Worm (Caenorhabditis elegans) whole organism, late embryonic: ENCODE data around the gene ssl-1.

ENCODE experiments used
- C08G9.2 ChIP-seq: sonication (generic microtip); optimal IDR thresholded peaks from 2 replicates; lab custom pipeline; 2016; ENCODE audit warnings: mild to moderate bottlenecking, missing genetic modification characterization, moderate library complexity, missing compliant biosample characterization
- C38D4.7 ChIP-seq: fragments of 200-800 bp; sonication (Bioruptor generic); optimal IDR thresholded peaks from 2 replicates; lab custom pipeline; 2018; ENCODE audit warnings: mild to moderate bottlenecking, missing genetic modification characterization, moderate library complexity, missing compliant biosample characterization
- F13H6.1 ChIP-seq: sonication (generic microtip); optimal IDR thresholded peaks from 2 replicates; lab custom pipeline; 2016; ENCODE audit warnings: missing genetic modification characterization, missing compliant biosample characterization
- Y22D7AL.16 ChIP-seq: sonication (generic microtip); optimal IDR thresholded peaks from 2 replicates; lab custom pipeline; 2016; ENCODE audit warnings: missing genetic modification characterization, missing compliant biosample characterization
- ahr-1 ChIP-seq: sonication (generic microtip); optimal IDR thresholded peaks from 2 replicates; lab custom pipeline; 2016; ENCODE audit warnings: missing genetic modification characterization, missing compliant biosample characterization
- ama-1 ChIP-seq: fragments of 150-350 bp; optimal IDR thresholded peaks from 2 replicates; lab custom pipeline; 2014
- ceh-14 ChIP-seq: sonication (generic microtip); optimal IDR thresholded peaks from 2 replicates; lab custom pipeline; 2016; ENCODE audit warnings: missing genotype, missing genetic modification characterization, missing compliant biosample characterization
- ceh-18 ChIP-seq: sonication (generic microtip); optimal IDR thresholded peaks from 2 replicates; lab custom pipeline; 2016; ENCODE audit warnings: missing genetic modification characterization, missing compliant biosample characterization
- ceh-19 ChIP-seq: fragments of 200-800 bp; sonication (Bioruptor generic); optimal IDR thresholded peaks from 2 replicates; lab custom pipeline; 2018; ENCODE audit warnings: mild to moderate bottlenecking, missing genetic modification characterization, missing compliant biosample characterization
- ceh-2 ChIP-seq: sonication (generic microtip); optimal IDR thresholded peaks from 2 replicates; lab custom pipeline; 2016; ENCODE audit warnings: missing genotype, missing genetic modification characterization, missing compliant biosample characterization
- ceh-22 ChIP-seq: sonication (generic microtip); optimal IDR thresholded peaks from 2 replicates; lab custom pipeline; 2017; ENCODE audit warnings: missing biosample characterization, missing genetic modification characterization
- ceh-30 ChIP-seq: fragments of 150-350 bp; optimal IDR thresholded peaks from 2 replicates; lab custom pipeline; 2014; ENCODE audit warnings: missing biosample characterization, missing genetic modification characterization
- ceh-31 ChIP-seq: sonication (generic microtip); optimal IDR thresholded peaks from 2 replicates; lab custom pipeline; 2016; ENCODE audit warnings: missing genetic modification characterization, missing compliant biosample characterization
- ceh-34 ChIP-seq: sonication (generic microtip); optimal IDR thresholded peaks from 2 replicates; lab custom pipeline; 2016; ENCODE audit warnings: mild to moderate bottlenecking, missing genetic modification characterization, missing compliant biosample characterization
- ceh-45 ChIP-seq: fragments of 200-800 bp; sonication (Bioruptor generic); IDR thresholded peaks from 2 replicates; pipeline ENCODE4 v1.3.6; 2022; ENCODE audit warnings: missing genetic modification reagents, missing genetic modification characterization, missing compliant biosample characterization
- ceh-48 ChIP-seq: sonication (generic microtip); optimal IDR thresholded peaks from 2 replicates; lab custom pipeline; 2016; ENCODE audit warnings: missing genetic modification characterization, inconsistent platforms, missing compliant biosample characterization
- elt-2 ChIP-seq: sonication (generic microtip); optimal IDR thresholded peaks from 2 replicates; lab custom pipeline; 2016; ENCODE audit warnings: missing genetic modification reagents, missing genetic modification characterization, missing compliant biosample characterization
- elt-4 ChIP-seq: sonication (generic microtip); optimal IDR thresholded peaks from 2 replicates; lab custom pipeline; 2016; ENCODE audit warnings: missing genetic modification characterization, missing compliant biosample characterization
- ets-4 ChIP-seq: sonication (generic microtip); optimal IDR thresholded peaks from 2 replicates; lab custom pipeline; 2016; ENCODE audit warnings: missing genetic modification characterization, missing compliant biosample characterization
- fax-1 ChIP-seq: sonication (generic microtip); optimal IDR thresholded peaks from 2 replicates; lab custom pipeline; 2016; ENCODE audit warnings: missing genotype, missing genetic modification characterization, missing compliant biosample characterization
- fkh-6 ChIP-seq: sonication (generic microtip); optimal IDR thresholded peaks from 2 replicates; lab custom pipeline; 2016; ENCODE audit warnings: missing genetic modification characterization, missing compliant biosample characterization
- gmeb-2 ChIP-seq: sonication (generic microtip); optimal IDR thresholded peaks from 2 replicates; lab custom pipeline; 2016; ENCODE audit warnings: missing genetic modification characterization, inconsistent platforms, missing compliant biosample characterization
- hlh-13 ChIP-seq: fragments of 200-800 bp; sonication (Bioruptor generic); optimal IDR thresholded peaks from 2 replicates; lab custom pipeline; 2018; ENCODE audit warnings: mild to moderate bottlenecking, missing genetic modification characterization, missing compliant biosample characterization
- hlh-15 ChIP-seq: sonication (generic microtip); optimal IDR thresholded peaks from 2 replicates; lab custom pipeline; 2016; ENCODE audit warnings: missing genetic modification characterization, missing compliant biosample characterization
- hlh-30 ChIP-seq: sonication (generic microtip); optimal IDR thresholded peaks from 2 replicates; lab custom pipeline; 2017; ENCODE audit warnings: antibody characterized with exemption, missing genetic modification characterization, missing compliant biosample characterization; ENCODE audit not compliant: insufficient read depth
- hlh-6 ChIP-seq: sonication (generic microtip); optimal IDR thresholded peaks from 2 replicates; lab custom pipeline; 2016; ENCODE audit warnings: missing genotype, missing genetic modification characterization, missing compliant biosample characterization
- hlh-8 ChIP-seq: sonication (generic microtip); optimal IDR thresholded peaks from 2 replicates; lab custom pipeline; 2016; ENCODE audit warnings: missing genotype, missing genetic modification characterization, missing compliant biosample characterization
- lim-6 ChIP-seq: sonication (generic microtip); optimal IDR thresholded peaks from 2 replicates; lab custom pipeline; 2016; ENCODE audit warnings: missing genetic modification characterization, missing compliant biosample characterization
- mec-3 ChIP-seq: sonication (generic microtip); optimal IDR thresholded peaks from 2 replicates; lab custom pipeline; 2016; ENCODE audit warnings: borderline replicate concordance, missing genetic modification characterization, missing compliant biosample characterization
- nfya-1 ChIP-seq: sonication (generic microtip); optimal IDR thresholded peaks from 2 replicates; lab custom pipeline; 2017; ENCODE audit warnings: missing genetic modification characterization, mild to moderate bottlenecking, missing compliant biosample characterization, antibody characterized with exemption, moderate library complexity
- npax-4 ChIP-seq: sonication (generic microtip); optimal IDR thresholded peaks from 2 replicates; lab custom pipeline; 2016; ENCODE audit warnings: missing genetic modification characterization, missing compliant biosample characterization
- pag-3 ChIP-seq: sonication (generic microtip); optimal IDR thresholded peaks from 2 replicates; lab custom pipeline; 2016; ENCODE audit warnings: missing compliant biosample characterization, missing genetic modification characterization, borderline replicate concordance
- pax-1 ChIP-seq: fragments of 150-350 bp; optimal IDR thresholded peaks from 2 replicates; lab custom pipeline; 2014; ENCODE audit warnings: missing biosample characterization, missing genetic modification characterization
- pha-2 ChIP-seq: sonication (generic microtip); optimal IDR thresholded peaks from 2 replicates; lab custom pipeline; 2017; ENCODE audit warnings: mild to moderate bottlenecking, missing genetic modification characterization, missing compliant biosample characterization
- pha-4 ChIP-seq: fragments of 150-350 bp; optimal IDR thresholded peaks from 2 replicates; lab custom pipeline; 2018; ENCODE audit warnings: missing biosample characterization, missing genetic modification reagents, missing genetic modification characterization
- ref-2 ChIP-seq: sonication (generic microtip); optimal IDR thresholded peaks from 2 replicates; lab custom pipeline; 2016; ENCODE audit warnings: missing genetic modification characterization, missing compliant biosample characterization
- rnt-1 ChIP-seq: sonication (generic microtip); optimal IDR thresholded peaks from 2 replicates; lab custom pipeline; 2016; ENCODE audit warnings: missing genetic modification characterization, missing compliant biosample characterization
- sdc-2 ChIP-seq: sonication (generic microtip); optimal IDR thresholded peaks from 2 replicates; lab custom pipeline; 2016; ENCODE audit warnings: missing genotype, missing genetic modification characterization, missing compliant biosample characterization
- sox-2 ChIP-seq: fragments of 200-800 bp; sonication (Bioruptor generic); IDR thresholded peaks from 2 replicates; pipeline ENCODE4 v1.3.6; 2022; ENCODE audit warnings: missing genetic modification reagents, missing genetic modification characterization, missing compliant biosample characterization
- tbx-2 ChIP-seq: sonication (generic microtip); optimal IDR thresholded peaks from 2 replicates; lab custom pipeline; 2016; ENCODE audit warnings: missing genetic modification characterization, missing compliant biosample characterization
- tbx-7 ChIP-seq: sonication (generic microtip); optimal IDR thresholded peaks from 2 replicates; lab custom pipeline; 2016; ENCODE audit warnings: missing genotype, missing genetic modification characterization, missing compliant biosample characterization
- ttx-3 ChIP-seq: sonication (generic microtip); optimal IDR thresholded peaks from 2 replicates; lab custom pipeline; 2016; ENCODE audit warnings: missing genetic modification reagents, missing genetic modification characterization, missing compliant biosample characterization
- unc-86 ChIP-seq: sonication (generic microtip); optimal IDR thresholded peaks from 2 replicates; lab custom pipeline; 2016; ENCODE audit warnings: missing genetic modification characterization, missing compliant biosample characterization
- zip-5 ChIP-seq: sonication (generic microtip); optimal IDR thresholded peaks from 2 replicates; lab custom pipeline; 2016; ENCODE audit warnings: missing genetic modification characterization, missing compliant biosample characterization
- ztf-16 ChIP-seq: sonication (generic microtip); optimal IDR thresholded peaks from 2 replicates; lab custom pipeline; 2017; ENCODE audit warnings: missing genetic modification characterization, missing compliant biosample characterization

Gene ssl-1

DNA sequence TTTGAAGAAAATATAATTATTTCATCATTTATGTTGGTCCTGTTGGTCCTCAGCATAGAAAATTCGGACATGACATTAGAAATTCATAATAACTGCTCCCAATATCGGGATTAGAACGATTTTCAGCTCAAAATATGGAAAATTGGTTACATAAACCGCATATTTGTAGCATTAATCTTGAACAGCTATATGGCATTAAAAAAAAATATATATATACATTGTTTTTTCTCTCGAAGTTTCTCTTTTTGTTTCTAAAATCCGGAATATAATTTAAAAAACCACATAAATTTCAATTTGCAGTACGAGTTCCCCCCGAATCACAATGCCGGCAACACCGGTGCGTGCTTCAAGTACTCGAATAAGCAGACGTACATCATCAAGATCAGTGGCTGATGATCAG, at the start of gene ssl-1:
TSS of gene ssl-1 (plus strand) at position 301 of the 400 bp plus-strand sequence.
- TF ChIP-seq hlh-15 (tag; lab: Kevin White, UChicago) (no peak), tbx-2 (no peak), mec-3 (tag; lab: Kevin White, UChicago) (no peak), hlh-6 (tag; lab: Kevin White, UChicago) (no peak), ceh-18 (no peak), ttx-3 (no peak), ahr-1 (tag; lab: Kevin White, UChicago) (no peak), pha-4 (tag; lab: Kevin White, UChicago) (no peak), pag-3 (no peak), sdc-2 (tag; lab: Kevin White, UChicago) (no peak), nfya-1 (no peak), ceh-45 (GFP tag; lab: Robert Waterston, UW) (no peak), gmeb-2 (tag; lab: Kevin White, UChicago) (no peak), ceh-31 (tag; lab: Kevin White, UChicago) (no peak), C38D4.7 (no peak), rnt-1 (no peak), ref-2 (no peak), ztf-16 (no peak)

- TF ChIP-seq rnt-1 (peak; percentile 46), ceh-31 (tag; lab: Kevin White, UChicago) (peak; percentile 68), ceh-18 (peak; percentile 61), ref-2 (peak; percentile 24), nfya-1 (peak; percentile 12), hlh-30 (tag; lab: Kevin White, UChicago) (peak; percentile 63), C08G9.2 (tag; lab: Kevin White, UChicago) (peak; percentile 61), tbx-2 (peak; percentile 60)
These were observed 48.9 kb upstream of the ssl-1 start for ce11 chrIII:12665500-12665907.

- TF ChIP-seq F13H6.1 (tag; lab: Kevin White, UChicago) (no peak), elt-4 (no peak), pha-2 (no peak)
These were observed 45.5 kb upstream of the ssl-1 start for ce11 chrIII:12668821-12669220.

ce11 chrIII:12673382-12673970, 40.9 kb upstream of the ssl-1 start, which contains the start of the genes taf-7.2 and elpc-2:
TSS of gene taf-7.2 (minus strand) at chrIII:12673423.
TSS of gene elpc-2 (plus strand) at chrIII:12673677.
- peak; percentile 72 for TF ChIP-seq ceh-2 (tag; lab: Kevin White, UChicago)
- TF ChIP-seq sox-2 (GFP tag; lab: Robert Waterston, UW), result no peak
- TF ChIP-seq ceh-30 (tag; lab: Kevin White, UChicago), result no peak
- TF ChIP-seq hlh-8 (tag; lab: Kevin White, UChicago), result peak; percentile 21
- TF ChIP-seq tbx-2, result peak; percentile 82
- TF ChIP-seq ceh-22 (tag; lab: Kevin White, UChicago), result no peak
- peak; percentile 35 for TF ChIP-seq ceh-34 (tag; lab: Kevin White, UChicago)
- no peak for TF ChIP-seq ceh-48 (tag; lab: Kevin White, UChicago)
- peak; percentile 54 for TF ChIP-seq mec-3 (tag; lab: Kevin White, UChicago)
- TF ChIP-seq ceh-18, result no peak
- TF ChIP-seq pha-2, result no peak
- no peak for TF ChIP-seq gmeb-2 (tag; lab: Kevin White, UChicago)
- TF ChIP-seq fkh-6, result no peak
- TF ChIP-seq ceh-45 (GFP tag; lab: Robert Waterston, UW), result no peak
- TF ChIP-seq zip-5 (tag; lab: Kevin White, UChicago), result peak; percentile 67
- peak; percentile 66 for TF ChIP-seq lim-6 (tag; lab: Kevin White, UChicago)
- TF ChIP-seq rnt-1, result peak; percentile 22
- TF ChIP-seq hlh-30 (tag; lab: Kevin White, UChicago), result no peak
- TF ChIP-seq pax-1, result no peak
- TF ChIP-seq pha-4 (tag; lab: Kevin White, UChicago), result no peak
- TF ChIP-seq hlh-13, result no peak
- no peak for TF ChIP-seq ceh-19 (GFP tag; lab: Kevin White, UChicago)
- TF ChIP-seq ztf-16, result peak; percentile 39
- TF ChIP-seq ceh-14, result no peak
- peak; percentile 45 for TF ChIP-seq elt-2 (tag; lab: Kevin White, UChicago)
- peak; percentile 90 for TF ChIP-seq ceh-31 (tag; lab: Kevin White, UChicago)
- TF ChIP-seq F13H6.1 (tag; lab: Kevin White, UChicago), result no peak
- no peak for TF ChIP-seq npax-4 (tag; lab: Kevin White, UChicago)
- TF ChIP-seq ahr-1 (tag; lab: Kevin White, UChicago), result no peak
- peak; percentile 6 for TF ChIP-seq unc-86 (tag; lab: Kevin White, UChicago)
- TF ChIP-seq ama-1 (lab: Kevin White, UChicago), result no peak
- peak; percentile 90 for TF ChIP-seq C08G9.2 (tag; lab: Kevin White, UChicago)
- peak; percentile 82 for TF ChIP-seq ets-4 (tag; lab: Kevin White, UChicago)
- TF ChIP-seq fax-1 (tag; lab: Kevin White, UChicago), result peak; percentile 49
- TF ChIP-seq Y22D7AL.16 (tag; lab: Kevin White, UChicago), result no peak
- TF ChIP-seq nfya-1, result no peak
- peak; percentile 83 for TF ChIP-seq tbx-7
